Worm (Caenorhabditis elegans) whole organism, L3 larva: ENCODE data around the gene mvk-1.

Experiments
- aly-2 ChIP-seq: fragments of 150-350 bp; optimal IDR thresholded peaks from 2 replicates; lab custom pipeline; 2014; ENCODE audit warnings: missing biosample characterization, missing genetic modification characterization
- daf-12 ChIP-seq: fragments of 150-350 bp; optimal IDR thresholded peaks from 2 replicates; lab custom pipeline; 2014; ENCODE audit warnings: missing biosample characterization, missing genetic modification reagents, missing genetic modification characterization
- egl-27 ChIP-seq: sonication (generic microtip); optimal IDR thresholded peaks from 4 replicates; lab custom pipeline; 2017; ENCODE audit warnings: missing biosample characterization, missing genetic modification reagents, missing genetic modification characterization
- lin-15B ChIP-seq: fragments of 150-350 bp; optimal IDR thresholded peaks from 2 replicates; lab custom pipeline; 2014; ENCODE audit warnings: missing biosample characterization, missing genetic modification characterization
- mdl-1 ChIP-seq: fragments of 150-350 bp; optimal IDR thresholded peaks from 2 replicates; lab custom pipeline; 2014; ENCODE audit warnings: missing biosample characterization, missing genetic modification characterization
- snpc-4 ChIP-seq: fragments of 150-350 bp; optimal IDR thresholded peaks from 2 replicates; lab custom pipeline; 2014; ENCODE audit warnings: missing biosample characterization, missing genetic modification characterization

DNA sequence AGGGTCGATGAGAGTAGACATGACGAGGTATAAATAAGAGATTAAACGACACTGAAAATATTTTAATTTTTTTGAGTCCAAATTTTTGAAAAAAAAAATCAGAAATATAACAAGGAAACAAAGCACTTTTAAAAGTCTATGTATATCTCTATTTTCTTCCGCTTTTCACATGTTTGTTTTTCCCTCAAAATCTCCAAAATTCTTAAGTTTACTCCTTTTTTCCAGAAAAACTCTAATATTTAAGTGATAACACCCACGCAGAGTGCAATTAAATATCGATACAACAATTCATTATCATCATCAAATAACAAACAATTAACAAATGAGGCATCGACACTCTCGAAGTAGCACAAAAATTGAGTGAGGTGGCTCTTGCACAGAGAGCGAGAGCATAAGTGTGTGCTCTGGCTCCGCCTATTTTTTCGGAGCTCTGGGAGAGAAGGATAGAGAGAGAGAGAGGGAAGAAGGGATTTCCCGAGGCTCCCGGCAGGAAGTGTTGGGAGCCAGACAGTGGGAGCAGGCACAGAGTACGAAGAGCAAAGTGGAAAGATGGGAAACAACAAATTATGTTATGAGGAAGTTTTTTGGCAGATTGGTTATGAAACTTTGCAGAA, 21.7 kb upstream of the mvk-1 start, which contains the start of gene anmt-2:
- TF ChIP-seq aly-2 (tag; lab: Kevin White, UChicago) (no peak), egl-27 (tag; lab: Kevin White, UChicago) (no peak), mdl-1 (tag; lab: Kevin White, UChicago) (no peak), snpc-4 (tag; lab: Kevin White, UChicago) (no peak), daf-12 (no peak), lin-15B (tag; lab: Kevin White, UChicago) (no peak)
